Worm (Caenorhabditis elegans) whole organism, dauer: Measurements from ENCODE around the gene mel-32.

ENCODE experiments used
- unc-62 ChIP-seq: sonication (generic microtip); optimal IDR thresholded peaks from 2 replicates; lab custom pipeline; 2017; ENCODE audit warnings: missing biosample characterization, missing genetic modification reagents, missing genetic modification characterization

mel-32 gene

ce11 chrIII:6420201-6420600, 22.6 kb downstream of the mel-32 start:
- no peak for TF ChIP-seq unc-62 (GFP tag; lab: Kevin White, UChicago)

DNA sequence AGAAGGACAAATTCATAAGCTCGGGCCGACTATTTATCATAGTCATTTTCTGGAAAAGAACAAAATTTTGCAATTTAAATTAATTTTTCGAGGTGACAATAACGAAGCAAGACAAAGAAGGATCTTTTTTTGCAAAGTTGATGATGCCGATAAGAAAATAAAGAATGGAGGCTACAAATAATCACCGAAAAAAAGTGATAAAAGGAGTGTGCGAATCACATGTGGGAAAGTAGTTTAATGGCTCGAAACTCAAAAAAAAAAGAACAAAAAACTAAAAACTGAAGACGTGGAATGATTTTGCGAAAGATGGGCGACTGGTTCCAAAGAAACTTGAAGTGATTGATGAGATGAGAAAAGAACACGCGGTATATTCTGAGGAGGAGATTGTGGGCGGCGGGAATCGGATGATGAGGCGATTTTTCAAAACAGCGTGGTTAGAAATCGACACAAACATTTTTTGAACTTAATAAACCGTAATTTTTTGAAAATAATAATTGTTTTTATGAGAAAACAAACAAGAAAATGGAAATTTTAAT, 23.3 kb downstream of the mel-32 start, which contains the start of gene atgl-1:
Gene atgl-1, minus strand, starts transcription at position 51 of the 536 bp plus-strand sequence.
- TF ChIP-seq unc-62 (GFP tag; lab: Kevin White, UChicago): no peak

DNA sequence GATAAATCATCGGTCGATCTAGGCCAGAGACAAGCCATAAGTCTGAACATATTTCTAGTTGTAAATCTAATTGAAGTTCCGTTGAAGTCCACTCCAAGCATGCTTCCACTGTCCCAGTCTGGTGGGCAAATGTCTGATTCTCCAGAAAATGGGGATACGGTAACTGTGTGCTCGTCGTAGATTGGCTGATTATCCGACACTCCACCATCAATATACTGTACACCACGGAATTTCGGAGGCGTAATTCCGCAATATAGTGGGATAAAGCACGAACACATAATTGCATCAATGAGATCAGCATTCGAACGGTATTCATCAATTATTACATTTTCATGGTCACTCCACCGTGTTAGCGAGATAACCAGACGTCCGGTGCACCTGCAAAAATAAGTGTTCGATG, 24.5 kb downstream of the mel-32 start:
- no peak for TF ChIP-seq unc-62 (GFP tag; lab: Kevin White, UChicago)

DNA sequence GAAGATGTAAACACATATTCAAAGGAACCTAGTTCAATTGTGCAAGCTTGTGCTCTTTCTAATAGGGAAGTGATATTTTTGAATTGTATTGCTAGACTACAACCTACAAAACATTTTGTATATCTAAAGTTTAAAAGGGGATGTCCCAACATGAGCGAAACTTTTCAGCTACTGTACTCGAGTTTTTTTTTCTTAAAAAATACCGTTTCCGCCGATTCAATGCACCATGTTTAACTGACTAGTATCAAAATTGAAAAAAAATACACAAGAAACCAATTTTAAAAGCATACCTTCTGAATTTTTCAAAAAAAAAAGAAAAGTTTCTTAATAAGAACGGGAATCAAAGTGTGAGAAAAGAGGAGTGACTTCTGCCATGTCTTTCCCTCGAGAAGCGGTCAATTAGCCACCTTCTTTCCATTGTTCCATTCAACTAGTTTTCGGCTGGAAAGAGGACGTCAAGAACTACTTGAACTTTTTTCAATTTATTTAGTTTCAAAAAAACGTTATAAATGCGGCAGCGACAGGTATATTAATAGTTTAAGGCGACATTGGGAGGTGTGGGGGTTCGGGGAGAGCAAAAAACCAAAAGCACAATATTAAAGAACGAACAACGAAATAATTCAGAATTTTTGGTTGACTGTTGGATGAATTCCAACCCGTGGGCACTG, 27.4 kb downstream of the mel-32 start, which contains the start of gene nas-4:
Gene nas-4, minus strand, starts transcription at position 351 of the 668 bp plus-strand sequence.
- no peak for TF ChIP-seq unc-62 (GFP tag; lab: Kevin White, UChicago)

DNA sequence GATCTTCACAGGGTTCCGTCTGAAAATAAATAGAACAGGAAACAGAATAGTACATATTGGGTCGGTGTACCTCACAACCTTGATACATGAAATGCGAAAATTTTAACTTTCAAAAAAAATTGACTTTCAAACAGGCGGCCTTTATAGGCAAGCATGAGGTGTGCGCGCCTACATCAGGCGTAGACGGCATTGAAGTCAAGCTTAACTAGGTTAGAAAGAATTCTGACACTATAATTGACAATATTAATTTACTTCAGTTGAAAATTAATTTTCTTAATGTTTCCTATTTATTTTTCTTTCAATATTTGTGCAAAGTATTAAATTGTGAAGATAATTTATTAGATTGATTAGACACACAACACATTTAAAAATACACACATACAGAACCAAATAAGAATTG, 30.9 kb downstream of the mel-32 start, which contains the start of gene C05D11.5:
Gene C05D11.5, minus strand, starts transcription at position 101 of the 400 bp plus-strand sequence.
- TF ChIP-seq unc-62 (GFP tag; lab: Kevin White, UChicago): no peak

ce11 chrIII:6411430-6411829, 31.4 kb downstream of the mel-32 start:
- no peak for TF ChIP-seq unc-62 (GFP tag; lab: Kevin White, UChicago)

ce11 chrIII:6406829-6407228, 36.0 kb downstream of the mel-32 start, which contains the start of gene let-756:
TSS of gene let-756 (plus strand) at chrIII:6407129.
- TF ChIP-seq unc-62 (GFP tag; lab: Kevin White, UChicago): no peak

ce11 chrIII:6405121-6405520, 37.7 kb downstream of the mel-32 start:
- TF ChIP-seq unc-62 (GFP tag; lab: Kevin White, UChicago): no peak

DNA sequence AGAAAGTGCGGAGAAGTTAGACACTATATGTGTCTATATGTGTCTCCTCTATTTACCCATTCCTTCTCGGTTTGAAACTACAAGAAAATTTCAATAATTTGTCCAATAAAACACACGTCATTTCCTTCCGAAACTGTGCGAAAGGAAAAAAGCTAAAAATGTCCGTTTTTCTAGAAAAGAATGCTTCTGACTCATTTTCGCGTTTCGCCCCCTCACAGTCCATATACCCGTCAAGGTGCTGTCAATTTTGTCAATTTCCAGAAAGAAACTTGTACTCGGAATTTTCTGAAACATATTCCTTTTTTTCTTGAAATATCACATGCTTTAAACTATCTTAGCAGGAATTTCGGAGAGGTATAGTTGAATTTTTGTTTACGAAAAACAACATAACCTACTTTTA, 40.0 kb downstream of the mel-32 start:
- no peak for TF ChIP-seq unc-62 (GFP tag; lab: Kevin White, UChicago)

- TF ChIP-seq unc-62 (GFP tag; lab: Kevin White, UChicago): no peak
These were observed 40.5 kb downstream of the mel-32 start for ce11 chrIII:6402346-6402745.

DNA sequence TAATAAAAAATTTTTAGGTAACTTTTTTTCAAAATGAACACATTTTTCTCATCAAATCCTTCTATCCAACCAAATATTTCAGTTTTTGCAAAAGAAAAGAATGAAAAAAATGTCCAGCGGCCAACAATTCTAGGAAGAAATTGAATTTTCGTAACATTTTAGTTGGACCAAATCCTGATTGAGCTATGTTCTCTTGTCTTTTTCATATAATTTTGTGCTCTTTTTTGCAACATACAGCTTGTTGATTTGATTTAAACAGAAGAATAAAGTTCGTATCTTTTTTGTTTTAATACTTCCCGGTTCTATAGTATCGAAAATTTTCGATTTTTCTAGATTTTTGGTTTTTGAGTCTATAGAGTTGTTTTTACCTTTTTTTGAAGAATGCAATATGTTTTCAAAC, 43.4 kb downstream of the mel-32 start:
- no peak for TF ChIP-seq unc-62 (GFP tag; lab: Kevin White, UChicago)

DNA sequence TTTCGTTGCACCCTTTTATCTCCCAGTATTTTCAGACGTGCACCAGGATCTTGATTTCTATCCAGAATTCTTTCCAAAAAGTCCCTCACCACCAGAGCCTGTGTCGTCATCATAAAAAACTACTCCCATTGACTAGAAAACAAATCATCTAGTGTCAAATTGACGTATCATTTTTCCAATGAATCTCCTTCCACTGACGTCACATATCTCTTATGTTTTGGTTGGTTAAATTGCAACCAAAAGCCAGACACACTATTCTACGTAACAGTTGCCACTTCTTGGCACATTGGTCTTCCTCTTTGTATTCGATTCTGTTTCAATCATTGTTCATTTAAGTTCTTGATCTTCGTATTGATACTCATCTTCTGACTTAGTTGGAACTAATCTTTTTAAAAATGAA, 44.7 kb downstream of the mel-32 start:
- TF ChIP-seq unc-62 (GFP tag; lab: Kevin White, UChicago): no peak

ce11 chrIII:6396381-6396780, 46.4 kb downstream of the mel-32 start:
- TF ChIP-seq unc-62 (GFP tag; lab: Kevin White, UChicago): no peak

- no peak for TF ChIP-seq unc-62 (GFP tag; lab: Kevin White, UChicago)
These were observed 47.0 kb downstream of the mel-32 start, which contains the start of gene oatr-1 for ce11 chrIII:6395706-6396232. TSS of gene oatr-1 (minus strand) at chrIII:6396182.

- no peak for TF ChIP-seq unc-62 (GFP tag; lab: Kevin White, UChicago)
These were observed 52.2 kb downstream of the mel-32 start, which contains the start of gene smrc-1 for ce11 chrIII:6390644-6391043. TSS of gene smrc-1 (plus strand) at chrIII:6390944.
